Fruit fly (Drosophila melanogaster): ENCODE measurements around the gene mts.

dm6 chr2L:7871821-7872524, 44.5 kb downstream of the mts start:
- TF ChIP-seq Dif (GFP tag; optimal IDR thresholded peaks at IDR 0.05; ENCODE audit: partially characterized antibody) (no peak), N (GFP tag; optimal IDR thresholded peaks at IDR 0.05) (no peak), Hr78 (GFP tag; optimal IDR thresholded peaks at IDR 0.05) (no peak), psq (GFP tag; optimal IDR thresholded peaks at IDR 0.05) (no peak), Vsx2 (GFP tag; optimal IDR thresholded peaks at IDR 0.05; ENCODE audit: partially characterized antibody) (no peak), dmrt93B (GFP tag; optimal IDR thresholded peaks at IDR 0.05) (no peak), Dfd (GFP tag; optimal IDR thresholded peaks at IDR 0.05) (no peak), OdsH (GFP tag; optimal IDR thresholded peaks at IDR 0.05) (no peak), Myc (optimal IDR thresholded peaks at IDR 0.05) (no peak), fru (GFP tag; optimal IDR thresholded peaks at IDR 0.05) (no peak), Rel (GFP tag; optimal IDR thresholded peaks at IDR 0.05) (no peak), Rel (tag; optimal IDR thresholded peaks at IDR 0.05) (no peak), foxo (GFP tag; optimal IDR thresholded peaks at IDR 0.05) (no peak), usp (GFP tag; optimal IDR thresholded peaks at IDR 0.05) (no peak)
